Comparison of ENCODE assay signal across 1 worm cellular context in the genomic region with DNA sequence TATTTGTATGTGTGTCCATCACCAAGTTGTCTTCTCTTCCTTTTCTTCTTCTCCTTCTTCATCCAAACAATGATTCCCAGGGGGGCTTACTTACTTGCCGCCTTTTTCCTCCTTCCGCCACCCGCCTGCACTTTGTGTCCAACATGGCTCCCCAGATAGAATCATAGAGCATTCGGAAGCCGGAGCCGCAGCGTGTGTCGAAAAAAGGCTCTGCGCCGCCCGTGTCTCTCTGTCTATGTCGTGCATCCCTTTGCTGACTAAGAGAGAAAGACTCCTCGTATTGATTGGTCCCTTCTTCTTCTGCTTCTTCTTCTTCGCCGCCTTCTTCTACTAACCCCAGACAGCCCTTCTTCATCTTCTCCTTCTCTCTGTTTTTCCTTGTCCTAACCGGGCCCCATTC.
TF ChIP-seq lines count a peak whose summit lies in the region.

No protein-coding gene starts in this region.

TF ChIP-seq in whole organism, L1 larva, 84 proteins besides CTCF, POLR2A, EP300 and RAD21 (continued from another document):
- no peak for TF ChIP-seq fos-1 (tag; optimal IDR thresholded peaks at IDR 0.05; lab: Kevin White, UChicago)
- TF ChIP-seq irx-1 (tag; optimal IDR thresholded peaks at IDR 0.05; lab: Kevin White, UChicago), result no peak
- no peak for TF ChIP-seq nhr-11 (tag; optimal IDR thresholded peaks at IDR 0.05; lab: Kevin White, UChicago)
- no peak for TF ChIP-seq nhr-90 (tag; optimal IDR thresholded peaks at IDR 0.05; lab: Kevin White, UChicago; ENCODE audit: poor library complexity)
- peak in 1 of 2 experiments; percentile 50 for TF ChIP-seq lin-35 (GFP tag; optimal IDR thresholded peaks at IDR 0.05; lab: Kevin White, UChicago)
- TF ChIP-seq fkh-8 (tag; optimal IDR thresholded peaks at IDR 0.05; lab: Kevin White, UChicago), result peak; percentile 72
- no peak for TF ChIP-seq rnt-1 (tag; optimal IDR thresholded peaks at IDR 0.05; lab: Kevin White, UChicago)
- TF ChIP-seq unc-86 (tag; optimal IDR thresholded peaks at IDR 0.05; lab: Kevin White, UChicago), result peak; percentile 67
- TF ChIP-seq zag-1 (tag; optimal IDR thresholded peaks at IDR 0.05; lab: Kevin White, UChicago), result no peak
- TF ChIP-seq mep-1 (tag; optimal IDR thresholded peaks at IDR 0.05; lab: Kevin White, UChicago), result no peak
- TF ChIP-seq F16B12.6 (tag; optimal IDR thresholded peaks at IDR 0.05; lab: Kevin White, UChicago), result peak; percentile 15
- TF ChIP-seq C34B4.2 (tag; optimal IDR thresholded peaks at IDR 0.05; lab: Kevin White, UChicago), result no peak
- peak; percentile 11 for TF ChIP-seq dsc-1 (tag; optimal IDR thresholded peaks at IDR 0.05; lab: Kevin White, UChicago)
- TF ChIP-seq ces-1 (GFP tag; optimal IDR thresholded peaks at IDR 0.05; lab: Kevin White, UChicago), result no peak
- TF ChIP-seq isw-1 (GFP tag; IDR thresholded peaks at IDR 0.05; lab: Robert Waterston, UW), result peak; percentile 43
- peak; percentile 15 for TF ChIP-seq fkh-10 (GFP tag; optimal IDR thresholded peaks at IDR 0.05; lab: Kevin White, UChicago)
- TF ChIP-seq mef-2 (tag; optimal IDR thresholded peaks at IDR 0.05; lab: Kevin White, UChicago), result no peak
- TF ChIP-seq pag-3 (tag; optimal IDR thresholded peaks at IDR 0.05; lab: Kevin White, UChicago; ENCODE audit: borderline replicate concordance, insufficient read depth), result no peak
- TF ChIP-seq unc-30 (tag; optimal IDR thresholded peaks at IDR 0.05; lab: Kevin White, UChicago), result no peak
- TF ChIP-seq unc-98 (GFP tag; IDR thresholded peaks at IDR 0.05; lab: Robert Waterston, UW), result no peak
- no peak for TF ChIP-seq grh-1 (GFP tag; IDR thresholded peaks at IDR 0.05; lab: Robert Waterston, UW)
- no peak for TF ChIP-seq efl-3 (GFP tag; optimal IDR thresholded peaks at IDR 0.05; lab: Kevin White, UChicago)
- no peak for TF ChIP-seq ets-5 (GFP tag; IDR thresholded peaks at IDR 0.05; lab: Robert Waterston, UW)
- TF ChIP-seq unc-62 (GFP tag; optimal IDR thresholded peaks at IDR 0.05; lab: Kevin White, UChicago), result no peak
- TF ChIP-seq lir-3 (tag; optimal IDR thresholded peaks at IDR 0.05; lab: Kevin White, UChicago; ENCODE audit: poor library complexity), result no peak
- peak; percentile 94 for TF ChIP-seq lin-14 (GFP tag; optimal IDR thresholded peaks at IDR 0.05; lab: Kevin White, UChicago)
- TF ChIP-seq lin-15B (tag; optimal IDR thresholded peaks at IDR 0.05; lab: Kevin White, UChicago), result no peak
- TF ChIP-seq efl-1 (optimal IDR thresholded peaks at IDR 0.05; lab: Kevin White, UChicago), result peak; percentile 22 to 24
- TF ChIP-seq efl-1 (GFP tag; optimal IDR thresholded peaks at IDR 0.05 in 1 of 2; lab: Kevin White, UChicago), result no peak
- no peak for TF ChIP-seq alr-1 (tag; optimal IDR thresholded peaks at IDR 0.05; lab: Kevin White, UChicago; ENCODE audit: borderline replicate concordance)
- TF ChIP-seq ceh-63 (GFP tag; optimal IDR thresholded peaks at IDR 0.05; lab: Kevin White, UChicago), result no peak
- TF ChIP-seq nhr-47 (tag; optimal IDR thresholded peaks at IDR 0.05; lab: Kevin White, UChicago), result peak; percentile 40
- no peak for TF ChIP-seq C04F5.9 (tag; optimal IDR thresholded peaks at IDR 0.05; lab: Kevin White, UChicago)
- peak in 1 of 3 experiments; percentile 39 for TF ChIP-seq dpl-1 (GFP tag; optimal IDR thresholded peaks at IDR 0.05; lab: Kevin White, UChicago)
- TF ChIP-seq Y116A8C.19 (tag; optimal IDR thresholded peaks at IDR 0.05; lab: Kevin White, UChicago; ENCODE audit: borderline replicate concordance), result no peak
- no peak for TF ChIP-seq pax-3 (tag; optimal IDR thresholded peaks at IDR 0.05; lab: Kevin White, UChicago)
- TF ChIP-seq snu-23 (GFP tag; optimal IDR thresholded peaks at IDR 0.05; lab: Kevin White, UChicago), result peak; percentile 49
- no peak for TF ChIP-seq lin-39 (tag; optimal IDR thresholded peaks at IDR 0.05; lab: Kevin White, UChicago)
- no peak for TF ChIP-seq C16A3.4 (tag; optimal IDR thresholded peaks at IDR 0.05; lab: Kevin White, UChicago)
- no peak for TF ChIP-seq nhr-237 (tag; optimal IDR thresholded peaks at IDR 0.05; lab: Kevin White, UChicago)
- no peak for TF ChIP-seq nhr-77 (tag; optimal IDR thresholded peaks at IDR 0.05; lab: Kevin White, UChicago)
- TF ChIP-seq nhr-84 (tag; optimal IDR thresholded peaks at IDR 0.05; lab: Kevin White, UChicago), result no peak
- TF ChIP-seq elt-2 (tag; optimal IDR thresholded peaks at IDR 0.05; lab: Kevin White, UChicago), result no peak
- peak in 1 of 2 experiments; percentile 49 for TF ChIP-seq lsy-2 (tag; optimal IDR thresholded peaks at IDR 0.05; lab: Kevin White, UChicago)
- TF ChIP-seq pqm-1 (tag; optimal IDR thresholded peaks at IDR 0.05; lab: Kevin White, UChicago), result no peak
- TF ChIP-seq blmp-1 (tag; optimal IDR thresholded peaks at IDR 0.05; lab: Kevin White, UChicago), result no peak
- peak; percentile 60 for TF ChIP-seq tbx-2 (tag; optimal IDR thresholded peaks at IDR 0.05; lab: Kevin White, UChicago)
- TF ChIP-seq ceh-90 (tag; optimal IDR thresholded peaks at IDR 0.05; lab: Kevin White, UChicago), result no peak
- no peak for TF ChIP-seq mdl-1 (tag; optimal IDR thresholded peaks at IDR 0.05; lab: Kevin White, UChicago)
- no peak for TF ChIP-seq hpl-2 (GFP tag; optimal IDR thresholded peaks at IDR 0.05; lab: Kevin White, UChicago)
- no peak for TF ChIP-seq nhr-12 (tag; optimal IDR thresholded peaks at IDR 0.05; lab: Kevin White, UChicago)
- no peak for TF ChIP-seq ceh-88 (GFP tag; IDR thresholded peaks at IDR 0.05; lab: Robert Waterston, UW)
